Fruit fly (Drosophila melanogaster): ENCODE data around the gene und.

DNA sequence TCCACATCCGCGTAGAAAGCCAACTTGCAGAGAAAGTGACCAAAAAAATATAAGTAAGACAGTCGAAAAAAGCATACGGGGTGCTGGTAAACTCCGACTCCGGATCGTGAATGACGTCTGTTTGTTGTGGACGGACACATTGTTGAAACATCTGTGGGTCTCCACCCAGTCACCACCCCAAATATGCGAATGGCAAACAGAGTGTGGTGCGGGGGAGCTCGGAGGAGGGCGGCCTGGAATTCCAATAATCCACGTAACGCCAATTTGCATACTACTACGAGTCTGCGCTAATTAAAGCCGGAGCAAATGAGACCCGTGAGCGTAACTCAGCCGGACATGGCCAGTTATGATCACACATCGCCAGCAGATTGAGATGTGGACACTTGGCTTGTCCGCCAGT lies 20.0 kb downstream of the und start:
- TF ChIP-seq fd59A (GFP tag; optimal IDR thresholded peaks at IDR 0.05) (no peak), CG34406 (GFP tag; optimal IDR thresholded peaks at IDR 0.05) (no peak), CG10631 (GFP tag; optimal IDR thresholded peaks at IDR 0.05) (no peak), vri (GFP tag; optimal IDR thresholded peaks at IDR 0.05) (peak; percentile 35), Gug (GFP tag; IDR thresholded peaks at IDR 0.05) (no peak), Hr38 (GFP tag; optimal IDR thresholded peaks at IDR 0.05) (no peak), Blimp-1 (GFP tag; optimal IDR thresholded peaks at IDR 0.05) (peak; percentile 21), CG4318 (GFP tag; optimal IDR thresholded peaks at IDR 0.05) (no peak)

Data from whole organism, prepupa.